Fruit fly (Drosophila melanogaster) whole organism, embryonic: ENCODE results near the gene Pex7.

ENCODE experiments used
- Blimp-1 ChIP-seq: fragments of 200-800 bp; sonication (Bioruptor generic); optimal IDR thresholded peaks from 3 replicates; lab custom pipeline; 2018; ENCODE audit warnings: missing biosample characterization, missing genetic modification characterization, mild to moderate bottlenecking, moderate library complexity, missing genetic modification reagents
- C15 ChIP-seq: fragments of 200-800 bp; sonication (Bioruptor generic); IDR thresholded peaks from 3 replicates; pipeline ENCODE4 v1.3.6; 2022; ENCODE audit warnings: missing biosample characterization, missing genetic modification characterization
- CG10366 ChIP-seq: fragments of 200-800 bp; sonication (Bioruptor generic); IDR thresholded peaks from 2 replicates; pipeline ENCODE4 v1.3.6; 2022; ENCODE audit warnings: missing biosample characterization, missing genetic modification characterization
- CG10543 ChIP-seq: fragments of 200-800 bp; sonication (Bioruptor generic); optimal IDR thresholded peaks from 3 replicates; lab custom pipeline; 2017; ENCODE audit warnings: missing biosample characterization, mild to moderate bottlenecking, missing genetic modification characterization, moderate library complexity
- CG11085 ChIP-seq: fragments of 200-800 bp; sonication (Bioruptor generic); IDR thresholded peaks from 2 replicates; pipeline ENCODE4 v1.3.6; 2022; ENCODE audit warnings: missing biosample characterization, missing genetic modification characterization
- CG11504 ChIP-seq: fragments of 200-800 bp; sonication (Bioruptor generic); optimal IDR thresholded peaks from 3 replicates; lab custom pipeline; 2019; ENCODE audit warnings: missing biosample characterization, mild to moderate bottlenecking, missing genetic modification characterization, moderate library complexity
- CG15269 ChIP-seq: fragments of 200-800 bp; sonication (Bioruptor generic); optimal IDR thresholded peaks from 2 replicates; lab custom pipeline; 2018; ENCODE audit warnings: missing biosample characterization, mild to moderate bottlenecking, missing genetic modification characterization, moderate library complexity
- CG2712 ChIP-seq: fragments of 200-800 bp; optimal IDR thresholded peaks from 3 replicates; lab custom pipeline; 2019; ENCODE audit warnings: missing biosample characterization, mild to moderate bottlenecking, missing genetic modification characterization, moderate library complexity
- CG31224 ChIP-seq: fragments of 200-800 bp; sonication (Bioruptor generic); IDR thresholded peaks from 2 replicates; pipeline ENCODE4 v1.3.6; 2022; ENCODE audit warnings: missing biosample characterization, missing genetic modification characterization
- CG32532 ChIP-seq: fragments of 200-800 bp; sonication (Bioruptor generic); IDR thresholded peaks from 2 replicates; pipeline ENCODE4 v1.3.6; 2022; ENCODE audit warnings: missing biosample characterization, missing genetic modification characterization
- CG34224 ChIP-seq: fragments of 200-800 bp; sonication (Bioruptor generic); IDR thresholded peaks from 3 replicates; pipeline ENCODE4 v1.3.6; 2022; ENCODE audit warnings: missing biosample characterization, missing genetic modification characterization; ENCODE audit not compliant: partially characterized antibody
- CG3995 ChIP-seq: fragments of 200-800 bp; sonication (Bioruptor generic); optimal IDR thresholded peaks from 3 replicates; lab custom pipeline; 2016; ENCODE audit warnings: missing biosample characterization, missing genetic modification characterization
- CG4730 ChIP-seq: fragments of 200-800 bp; sonication (Bioruptor generic); IDR thresholded peaks from 2 replicates; pipeline ENCODE4 v1.3.6; 2022; ENCODE audit warnings: missing biosample characterization, missing genetic modification characterization
- CG6689 ChIP-seq: fragments of 200-800 bp; sonication (Bioruptor generic); IDR thresholded peaks from 2 replicates; pipeline ENCODE4 v1.3.6; 2022; ENCODE audit warnings: missing biosample characterization, missing genetic modification characterization
- CG7839 ChIP-seq: fragments of 200-800 bp; sonication (Bioruptor generic); optimal IDR thresholded peaks from 3 replicates; lab custom pipeline; 2018; ENCODE audit warnings: missing biosample characterization, mild to moderate bottlenecking, missing genetic modification characterization, moderate library complexity
- D ChIP-seq, 2 experiments: fragments of 200-800 bp in 1 of 2; fragments of >200 bp in 1 of 2; sonication (Bioruptor generic) in 1 of 2; optimal IDR thresholded peaks; 2 replicates in 1 of 2; 3 replicates in 1 of 2; lab custom pipeline; 2017; ENCODE audit warnings: mild to moderate bottlenecking in 1 of 2, missing biosample characterization in 1 of 2, missing genetic modification characterization in 1 of 2, missing genetic modification reagents in 1 of 2
- Deaf1 ChIP-seq: fragments of 200-800 bp; optimal IDR thresholded peaks from 3 replicates; lab custom pipeline; 2019; ENCODE audit warnings: missing biosample characterization, mild to moderate bottlenecking, missing genetic modification characterization, moderate library complexity
- Dp ChIP-seq: fragments of 200-800 bp; sonication (Bioruptor generic); optimal IDR thresholded peaks from 2 replicates; lab custom pipeline; 2018; ENCODE audit warnings: missing biosample characterization, mild to moderate bottlenecking, missing genetic modification characterization, moderate library complexity
- Fer2 ChIP-seq: fragments of 200-800 bp; sonication (Bioruptor generic); optimal IDR thresholded peaks from 2 replicates; lab custom pipeline; 2018; ENCODE audit warnings: missing biosample characterization, mild to moderate bottlenecking, missing genetic modification characterization, moderate library complexity
- Hey ChIP-seq: fragments of 200-800 bp; sonication (Bioruptor generic); optimal IDR thresholded peaks from 3 replicates; lab custom pipeline; 2018; ENCODE audit warnings: missing biosample characterization, mild to moderate bottlenecking, missing genetic modification characterization
- HmgZ ChIP-seq: fragments of 200-800 bp; sonication (Bioruptor generic); optimal IDR thresholded peaks from 2 replicates; lab custom pipeline; 2018; ENCODE audit warnings: missing biosample characterization, mild to moderate bottlenecking, missing genetic modification characterization
- Med ChIP-seq: fragments of 200-800 bp; sonication (Bioruptor generic); peaks from one replicate; lab custom pipeline; 2016; ENCODE audit warnings: missing biosample characterization, missing genetic modification characterization, mild to moderate bottlenecking, inconsistent platforms, moderate library complexity
- Sox102F ChIP-seq: fragments of 200-800 bp; sonication (Bioruptor generic); optimal IDR thresholded peaks from 2 replicates; lab custom pipeline; 2018; ENCODE audit warnings: missing biosample characterization, mild to moderate bottlenecking, missing genetic modification characterization, moderate library complexity
- Sry-β ChIP-seq: fragments of 200-800 bp; sonication (Bioruptor generic); optimal IDR thresholded peaks from 2 replicates; lab custom pipeline; 2018; ENCODE audit warnings: missing biosample characterization, mild to moderate bottlenecking, missing genetic modification characterization, moderate library complexity
- ab ChIP-seq: fragments of 200-800 bp; sonication (Bioruptor generic); optimal IDR thresholded peaks from 2 replicates; lab custom pipeline; 2016; ENCODE audit warnings: missing biosample characterization, missing genetic modification characterization
- az2 ChIP-seq: fragments of 200-800 bp; sonication (Bioruptor generic); optimal IDR thresholded peaks from 3 replicates; lab custom pipeline; 2016; ENCODE audit warnings: missing biosample characterization, missing genetic modification characterization
- br ChIP-seq: fragments of >200 bp; optimal IDR thresholded peaks from 2 replicates; lab custom pipeline; 2017
- cad ChIP-seq: fragments of >200 bp; optimal IDR thresholded peaks from 2 replicates; lab custom pipeline; 2017; ENCODE audit warnings: missing biosample characterization, missing genetic modification characterization
- cas ChIP-seq: fragments of 200-800 bp; sonication (Bioruptor generic); IDR thresholded peaks from 2 replicates; pipeline ENCODE4 v1.3.6; 2022; ENCODE audit warnings: missing biosample characterization, missing genetic modification characterization
- chinmo ChIP-seq: fragments of 200-800 bp; sonication (Bioruptor generic); IDR thresholded peaks from 4 replicates; pipeline ENCODE4 v1.3.6; 2022; ENCODE audit warnings: missing biosample characterization, missing genetic modification characterization; ENCODE audit not compliant: partially characterized antibody
- crc ChIP-seq: fragments of 200-800 bp; sonication (Bioruptor generic); optimal IDR thresholded peaks from 2 replicates; lab custom pipeline; 2016; ENCODE audit warnings: missing biosample characterization, missing genetic modification characterization
- cwo ChIP-seq: fragments of 200-800 bp; sonication (Bioruptor generic); optimal IDR thresholded peaks from 3 replicates; lab custom pipeline; 2017; ENCODE audit warnings: missing biosample characterization, missing genetic modification characterization, mild to moderate bottlenecking, moderate library complexity, missing genetic modification reagents
- eyg ChIP-seq: fragments of 200-800 bp; sonication (Bioruptor generic); optimal IDR thresholded peaks from 3 replicates; lab custom pipeline; 2016; ENCODE audit warnings: missing biosample characterization, missing genetic modification characterization
- fd96Cb ChIP-seq: fragments of 200-800 bp; sonication (Bioruptor generic); optimal IDR thresholded peaks from 2 replicates; lab custom pipeline; 2018; ENCODE audit warnings: missing biosample characterization, mild to moderate bottlenecking, missing genetic modification characterization, moderate library complexity
- gem ChIP-seq: fragments of 200-800 bp; sonication (Bioruptor generic); optimal IDR thresholded peaks from 2 replicates; lab custom pipeline; 2019; ENCODE audit warnings: missing biosample characterization, mild to moderate bottlenecking, missing genetic modification characterization, moderate library complexity
- gro ChIP-seq: fragments of 200-800 bp; sonication (Bioruptor generic); optimal IDR thresholded peaks from 2 replicates; lab custom pipeline; 2016; ENCODE audit warnings: missing biosample characterization, missing genetic modification characterization
- lmd ChIP-seq: fragments of 200-800 bp; sonication (Bioruptor generic); IDR thresholded peaks from 2 replicates; pipeline ENCODE4 v1.3.6; 2022; ENCODE audit warnings: missing biosample characterization, missing genetic modification characterization
- mirr ChIP-seq: fragments of 200-800 bp; sonication (Bioruptor generic); optimal IDR thresholded peaks from 3 replicates; lab custom pipeline; 2018; ENCODE audit warnings: missing biosample characterization, mild to moderate bottlenecking, missing genetic modification characterization
- nerfin-1 ChIP-seq: fragments of 200-800 bp; sonication (Bioruptor generic); optimal IDR thresholded peaks from 3 replicates; lab custom pipeline; 2019; ENCODE audit warnings: missing biosample characterization, mild to moderate bottlenecking, missing genetic modification characterization, moderate library complexity
- pb ChIP-seq: fragments of 200-800 bp; sonication (Bioruptor generic); optimal IDR thresholded peaks from 3 replicates; lab custom pipeline; 2016; ENCODE audit warnings: missing biosample characterization, missing genetic modification characterization
- sug ChIP-seq: fragments of 200-800 bp; optimal IDR thresholded peaks from 2 replicates; lab custom pipeline; 2019; ENCODE audit warnings: missing biosample characterization, mild to moderate bottlenecking, missing genetic modification characterization, moderate library complexity
- vvl ChIP-seq: fragments of 200-800 bp; sonication (Bioruptor generic); IDR thresholded peaks from 2 replicates; pipeline ENCODE4 v1.3.6; 2022; ENCODE audit warnings: missing biosample characterization, missing genetic modification characterization
- wor ChIP-seq: fragments of 200-800 bp; sonication (Bioruptor generic); IDR thresholded peaks from 2 replicates; pipeline ENCODE4 v1.3.6; 2022; ENCODE audit warnings: missing biosample characterization, missing genetic modification characterization
- zen ChIP-seq: fragments of 200-800 bp; sonication (Bioruptor generic); optimal IDR thresholded peaks from 3 replicates; lab custom pipeline; 2018; ENCODE audit warnings: missing biosample characterization, mild to moderate bottlenecking, missing genetic modification characterization, moderate library complexity
- zf30C ChIP-seq: fragments of 200-800 bp; sonication (Bioruptor generic); optimal IDR thresholded peaks from 3 replicates; lab custom pipeline; 2018; ENCODE audit warnings: missing biosample characterization, mild to moderate bottlenecking, missing genetic modification characterization

The Pex7 gene

DNA sequence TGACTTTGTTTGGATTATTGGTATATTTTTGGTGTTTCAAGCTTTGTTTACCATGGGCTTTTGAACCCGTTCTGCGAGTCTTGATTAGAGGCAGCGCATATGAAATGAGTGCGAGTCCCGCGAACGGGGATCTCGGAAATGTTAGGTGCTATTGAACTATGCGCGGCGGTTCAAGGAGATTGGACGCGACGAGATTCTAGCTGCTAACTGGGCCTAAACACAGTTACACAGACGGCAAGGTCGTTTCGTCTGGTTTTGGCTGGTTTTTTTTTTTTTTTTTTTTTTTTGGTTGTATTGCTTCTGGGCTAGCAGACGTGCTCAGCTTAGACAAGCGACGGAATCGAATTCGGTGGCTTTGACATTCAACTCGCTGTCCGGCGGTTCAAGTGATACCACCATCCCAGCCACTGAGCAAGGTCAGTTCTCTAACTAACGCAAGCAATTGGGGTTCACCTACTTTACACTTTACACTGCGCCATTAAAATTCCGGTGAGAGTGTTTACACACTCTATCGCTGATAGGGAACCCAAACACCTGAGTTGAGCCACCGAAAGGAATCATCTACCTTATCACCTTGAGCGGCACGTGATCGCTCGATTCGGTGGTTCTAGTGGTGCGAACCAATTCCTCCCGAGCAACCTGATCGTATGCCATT is 35.1 kb downstream of the Pex7 start (continued):
- TF ChIP-seq zf30C (GFP tag; lab: Kevin White, UChicago) (no peak), gem (tag; lab: Kevin White, UChicago) (peak; percentile 49), Fer2 (tag; lab: Kevin White, UChicago) (no peak), Med (peak; percentile 65), vvl (GFP tag; lab: Robert Waterston, UW) (peak; percentile 47; the same call in 1 of the 2 replicates), CG10543 (no peak), chinmo (GFP tag; lab: Robert Waterston, UW) (peak; percentile 85; the same call in 2 of the 4 replicates), CG15269 (tag; lab: Kevin White, UChicago) (peak; percentile 24)

DNA sequence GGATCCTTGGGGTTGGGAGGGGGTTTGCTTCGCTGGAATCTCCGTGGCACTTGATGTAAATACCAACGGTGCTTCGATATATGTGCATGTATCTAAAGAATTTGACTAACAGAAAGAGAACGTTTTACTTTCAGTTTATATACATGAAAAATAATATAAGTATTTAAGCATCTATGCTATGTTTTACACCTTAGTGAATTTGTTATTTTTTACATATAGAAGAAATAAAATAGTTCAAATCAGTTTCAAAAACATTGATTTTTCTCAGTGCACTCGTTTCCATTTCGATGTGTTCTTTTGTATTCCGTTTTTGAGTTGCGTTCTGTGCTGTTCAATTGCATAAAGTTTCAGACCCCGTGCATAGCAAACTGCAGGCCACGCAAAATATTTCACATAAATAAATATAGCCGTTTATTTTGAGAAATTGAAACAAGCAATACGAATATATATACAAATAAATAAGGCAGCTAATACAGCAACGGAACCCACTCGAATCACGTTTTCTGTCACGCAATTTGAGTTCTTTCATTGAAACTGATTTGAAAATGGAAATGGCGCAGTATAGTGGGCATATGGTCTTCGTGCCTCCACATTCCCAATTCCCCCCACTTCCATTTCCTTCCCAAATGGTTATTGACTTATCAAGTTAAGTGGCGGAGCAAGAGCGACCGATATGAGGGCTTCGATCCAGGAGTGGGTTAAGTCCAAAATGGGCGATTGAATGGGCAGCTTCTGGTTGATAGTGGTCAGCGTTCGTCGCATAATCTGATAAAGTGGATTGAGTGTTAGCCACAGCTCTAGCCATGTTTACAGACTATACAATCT is 35.8 kb downstream of the Pex7 start:
- peak; percentile 72 for TF ChIP-seq Hey (tag; lab: Kevin White, UChicago)
- TF ChIP-seq zen (tag; lab: Kevin White, UChicago), result no peak
- TF ChIP-seq CG2712 (tag; lab: Kevin White, UChicago), result peak; percentile 20
- TF ChIP-seq nerfin-1, result no peak
- TF ChIP-seq gro (GFP tag; lab: Kevin White, UChicago), result peak; percentile 39
- no peak for TF ChIP-seq pb
- TF ChIP-seq az2 (GFP tag; lab: Kevin White, UChicago), result no peak
- TF ChIP-seq chinmo (GFP tag; lab: Robert Waterston, UW), result peak; percentile 69; the same call in 2 of the 4 replicates
- TF ChIP-seq Sox102F (GFP tag; lab: Kevin White, UChicago), result peak; percentile 7
- no peak for TF ChIP-seq ab
- TF ChIP-seq fd96Cb (tag; lab: Kevin White, UChicago), result no peak
- peak; percentile 9 for TF ChIP-seq Blimp-1 (GFP tag; lab: Kevin White, UChicago)
- peak; percentile 9 for TF ChIP-seq CG7839 (tag; lab: Kevin White, UChicago)
- peak; percentile 20 for TF ChIP-seq Deaf1 (tag; lab: Kevin White, UChicago)
- TF ChIP-seq br, result no peak
- TF ChIP-seq CG3995 (GFP tag; lab: Kevin White, UChicago), result peak; percentile 40
- no peak for TF ChIP-seq cas (GFP tag; lab: Robert Waterston, UW)
- peak; percentile 83 for TF ChIP-seq cwo
- no peak for TF ChIP-seq CG6689 (GFP tag; lab: Robert Waterston, UW)
- TF ChIP-seq HmgZ, result peak; percentile 17
- TF ChIP-seq Dp (GFP tag; lab: Kevin White, UChicago), result no peak
- TF ChIP-seq CG31224 (GFP tag; lab: Robert Waterston, UW), result no peak
- TF ChIP-seq lmd (GFP tag; lab: Robert Waterston, UW), result peak; percentile 17; the same call in 1 of the 2 replicates
- TF ChIP-seq CG34224 (GFP tag; lab: Robert Waterston, UW), result no peak
- no peak for TF ChIP-seq Sry-β (GFP tag; lab: Kevin White, UChicago)
- no peak for TF ChIP-seq D (optimal IDR thresholded peaks at IDR 0.05; lab: Kevin White, UChicago)
- no peak for TF ChIP-seq D (GFP tag; optimal IDR thresholded peaks at IDR 0.05; lab: Kevin White, UChicago)
- TF ChIP-seq wor (GFP tag; lab: Robert Waterston, UW), result no peak
- no peak for TF ChIP-seq eyg
- TF ChIP-seq CG4730 (GFP tag; lab: Robert Waterston, UW), result no peak
- TF ChIP-seq cad, result no peak
- TF ChIP-seq sug, result peak; percentile 82
- TF ChIP-seq CG11504 (tag; lab: Kevin White, UChicago), result peak; percentile 3
- no peak for TF ChIP-seq CG10366 (GFP tag; lab: Robert Waterston, UW)
- TF ChIP-seq CG32532, result peak; percentile 18; the same call in 1 of the 2 replicates
- no peak for TF ChIP-seq CG11085 (GFP tag; lab: Robert Waterston, UW)
- TF ChIP-seq crc (GFP tag; lab: Kevin White, UChicago), result no peak
- TF ChIP-seq C15 (GFP tag; lab: Robert Waterston, UW), result no peak
- TF ChIP-seq vvl (GFP tag; lab: Robert Waterston, UW), result peak; percentile 16
- peak; percentile 17 for TF ChIP-seq mirr (GFP tag; lab: Kevin White, UChicago)
